Fruit fly (Drosophila melanogaster): ENCODE measurements around the gene Fpgs1.

Gene Fpgs1

dm6 chrX:12596353-12597107 is 15.1 kb upstream of the Fpgs1 start:
- TF ChIP-seq brk (GFP tag; optimal IDR thresholded peaks at IDR 0.05) (no peak), OdsH (GFP tag; optimal IDR thresholded peaks at IDR 0.05) (no peak), Abd-B (GFP tag; optimal IDR thresholded peaks at IDR 0.05) (no peak), sage (GFP tag; optimal IDR thresholded peaks at IDR 0.05) (no peak), fru (GFP tag; optimal IDR thresholded peaks at IDR 0.05) (no peak), Rel (GFP tag; optimal IDR thresholded peaks at IDR 0.05) (peak; percentile 4), Rel (tag; optimal IDR thresholded peaks at IDR 0.05) (peak; percentile 63), dl (GFP tag; optimal IDR thresholded peaks at IDR 0.05; ENCODE audit: insufficient read depth in 1 of 2, partially characterized antibody in 2 of 2) (no peak), CG9705 (GFP tag; optimal IDR thresholded peaks at IDR 0.05) (no peak), psq (GFP tag; optimal IDR thresholded peaks at IDR 0.05) (peak; percentile 14), foxo (GFP tag; optimal IDR thresholded peaks at IDR 0.05) (no peak), Sp1 (GFP tag; optimal IDR thresholded peaks at IDR 0.05) (peak; percentile 95), dmrt93B (GFP tag; optimal IDR thresholded peaks at IDR 0.05) (no peak), Myc (optimal IDR thresholded peaks at IDR 0.05) (no peak), h (GFP tag; optimal IDR thresholded peaks at IDR 0.05) (peak; percentile 12), rgr (GFP tag; optimal IDR thresholded peaks at IDR 0.05) (peak; percentile 73), usp (GFP tag; optimal IDR thresholded peaks at IDR 0.05) (no peak), woc (GFP tag; optimal IDR thresholded peaks at IDR 0.05) (no peak), tai (GFP tag; optimal IDR thresholded peaks at IDR 0.05) (no peak), Dfd (GFP tag; optimal IDR thresholded peaks at IDR 0.05) (no peak), jim (GFP tag; optimal IDR thresholded peaks at IDR 0.05) (no peak), sv (GFP tag; optimal IDR thresholded peaks at IDR 0.05) (no peak), CrebA (GFP tag; optimal IDR thresholded peaks at IDR 0.05; ENCODE audit: borderline replicate concordance) (no peak), pan (optimal IDR thresholded peaks at IDR 0.05) (no peak), CG32264 (GFP tag; optimal IDR thresholded peaks at IDR 0.05) (peak; percentile 46), GATAd (GFP tag; optimal IDR thresholded peaks at IDR 0.05) (no peak), br (GFP tag; optimal IDR thresholded peaks at IDR 0.05) (peak; percentile 31), Hr78 (GFP tag; optimal IDR thresholded peaks at IDR 0.05) (no peak), Hnf4 (GFP tag; optimal IDR thresholded peaks at IDR 0.05) (no peak), HLH106 (tag; optimal IDR thresholded peaks at IDR 0.05) (peak; percentile 4), Dif (GFP tag; optimal IDR thresholded peaks at IDR 0.05; ENCODE audit: partially characterized antibody) (no peak), Vsx2 (GFP tag; optimal IDR thresholded peaks at IDR 0.05; ENCODE audit: partially characterized antibody) (peak; percentile 72), ey (GFP tag; optimal IDR thresholded peaks at IDR 0.05) (no peak), Mio (GFP tag; optimal IDR thresholded peaks at IDR 0.05) (no peak), lola (GFP tag; optimal IDR thresholded peaks at IDR 0.05) (no peak), Jra (GFP tag; optimal IDR thresholded peaks at IDR 0.05) (peak; percentile 36), dsf (GFP tag; optimal IDR thresholded peaks at IDR 0.05; ENCODE audit: borderline replicate concordance) (no peak), N (GFP tag; optimal IDR thresholded peaks at IDR 0.05) (no peak)

dm6 chrX:12600802-12601793 is 10.6 kb upstream of the Fpgs1 start:
- TF ChIP-seq dl (GFP tag; optimal IDR thresholded peaks at IDR 0.05; ENCODE audit: insufficient read depth in 1 of 2, partially characterized antibody in 2 of 2): no peak
- TF ChIP-seq N (GFP tag; optimal IDR thresholded peaks at IDR 0.05): no peak
- no peak for TF ChIP-seq pan (optimal IDR thresholded peaks at IDR 0.05)
- no peak for TF ChIP-seq CG32264 (GFP tag; optimal IDR thresholded peaks at IDR 0.05)
- no peak for TF ChIP-seq Rel (GFP tag; optimal IDR thresholded peaks at IDR 0.05)
- no peak for TF ChIP-seq Rel (tag; optimal IDR thresholded peaks at IDR 0.05)
- TF ChIP-seq OdsH (GFP tag; optimal IDR thresholded peaks at IDR 0.05): no peak
- TF ChIP-seq fru (GFP tag; optimal IDR thresholded peaks at IDR 0.05): no peak
- no peak for TF ChIP-seq Sp1 (GFP tag; optimal IDR thresholded peaks at IDR 0.05)
- TF ChIP-seq foxo (GFP tag; optimal IDR thresholded peaks at IDR 0.05): no peak
- TF ChIP-seq tai (GFP tag; optimal IDR thresholded peaks at IDR 0.05): no peak
- TF ChIP-seq h (GFP tag; optimal IDR thresholded peaks at IDR 0.05): no peak

Data from whole organism, wandering third instar larva.